Fruit fly (Drosophila melanogaster): ENCODE data around the gene CG7990.

dm6 chrX:19170791-19171190 lies 31.0 kb downstream of the CG7990 start, which contains the start of gene Inx5:
- TF ChIP-seq Hr39 (GFP tag; optimal IDR thresholded peaks at IDR 0.05), result no peak
- TF ChIP-seq Ets96B (tag; optimal IDR thresholded peaks at IDR 0.05), result no peak
- TF ChIP-seq Smox (GFP tag; optimal IDR thresholded peaks at IDR 0.05), result no peak
- TF ChIP-seq CG16779 (tag; optimal IDR thresholded peaks at IDR 0.05), result no peak
- no peak for TF ChIP-seq CG15336 (GFP tag; IDR thresholded peaks at IDR 0.05)
- TF ChIP-seq OdsH (GFP tag; optimal IDR thresholded peaks at IDR 0.05), result no peak
- TF ChIP-seq fd59A (GFP tag; optimal IDR thresholded peaks at IDR 0.05), result no peak
- no peak for TF ChIP-seq esn (GFP tag; optimal IDR thresholded peaks at IDR 0.05)
- no peak for TF ChIP-seq Hr38 (GFP tag; optimal IDR thresholded peaks at IDR 0.05)
- no peak for TF ChIP-seq Sox15 (GFP tag; optimal IDR thresholded peaks at IDR 0.05)
